Fruit fly (Drosophila melanogaster) whole organism, embryonic: ENCODE results near the gene CG10347.

Experiments used
- CG10267 ChIP-seq: fragments of 200-800 bp; sonication (Bioruptor generic); optimal IDR thresholded peaks from 2 replicates; lab custom pipeline; 2018; ENCODE audit warnings: missing biosample characterization, mild to moderate bottlenecking, missing genetic modification characterization, moderate library complexity
- CG10321 ChIP-seq: fragments of 200-800 bp; sonication (Bioruptor generic); IDR thresholded peaks from 2 replicates; pipeline ENCODE4 v1.3.6; 2022; ENCODE audit warnings: missing biosample characterization, missing genetic modification characterization
- CG11085 ChIP-seq: fragments of 200-800 bp; sonication (Bioruptor generic); IDR thresholded peaks from 2 replicates; pipeline ENCODE4 v1.3.6; 2022; ENCODE audit warnings: missing biosample characterization, missing genetic modification characterization
- CG12219 ChIP-seq: fragments of 200-800 bp; sonication (Bioruptor generic); optimal IDR thresholded peaks from 3 replicates; lab custom pipeline; 2018; ENCODE audit warnings: missing biosample characterization, mild to moderate bottlenecking, missing genetic modification characterization
- CG12942 ChIP-seq: fragments of 200-800 bp; sonication (Bioruptor generic); optimal IDR thresholded peaks from 3 replicates; lab custom pipeline; 2016; ENCODE audit warnings: missing biosample characterization, missing genetic modification characterization
- CG15601 ChIP-seq: fragments of 200-800 bp; sonication (Bioruptor generic); optimal IDR thresholded peaks from 3 replicates; lab custom pipeline; 2019; ENCODE audit warnings: missing biosample characterization, mild to moderate bottlenecking, missing genetic modification characterization, moderate library complexity
- CG17186 ChIP-seq: fragments of 200-800 bp; sonication (Bioruptor generic); optimal IDR thresholded peaks from 3 replicates; lab custom pipeline; 2017; ENCODE audit warnings: missing biosample characterization, missing genetic modification reagents, missing genetic modification characterization
- CG17568 ChIP-seq: fragments of 200-800 bp; sonication (Bioruptor generic); optimal IDR thresholded peaks from 2 replicates; lab custom pipeline; 2018; ENCODE audit warnings: missing biosample characterization, mild to moderate bottlenecking, missing genetic modification characterization, moderate library complexity
- CG2129 ChIP-seq: fragments of 200-800 bp; sonication (Bioruptor generic); IDR thresholded peaks from 2 replicates; pipeline ENCODE4 v1.3.6; 2022; ENCODE audit warnings: missing biosample characterization, missing genetic modification characterization; ENCODE audit not compliant: partially characterized antibody
- CG2199 ChIP-seq: fragments of 200-800 bp; sonication (Bioruptor generic); IDR thresholded peaks from 3 replicates; pipeline ENCODE4 v1.3.6; 2022; ENCODE audit warnings: missing biosample characterization, missing genetic modification characterization
- CG3281 ChIP-seq: fragments of 200-800 bp; sonication (Bioruptor generic); optimal IDR thresholded peaks from 3 replicates; lab custom pipeline; 2017; ENCODE audit warnings: missing biosample characterization, mild to moderate bottlenecking, missing genetic modification characterization
- CG4360 ChIP-seq: fragments of 200-800 bp; sonication (Bioruptor generic); IDR thresholded peaks from 2 replicates; pipeline ENCODE4 v1.3.6; 2022; ENCODE audit warnings: missing biosample characterization, missing genetic modification characterization
- CG4730 ChIP-seq: fragments of 200-800 bp; sonication (Bioruptor generic); IDR thresholded peaks from 2 replicates; pipeline ENCODE4 v1.3.6; 2022; ENCODE audit warnings: missing biosample characterization, missing genetic modification characterization
- CG7556 ChIP-seq: fragments of 200-800 bp; sonication (Bioruptor generic); optimal IDR thresholded peaks from 2 replicates; lab custom pipeline; 2017; ENCODE audit warnings: missing biosample characterization, mild to moderate bottlenecking, missing genetic modification characterization
- CG7963 ChIP-seq: fragments of 200-800 bp; sonication (Bioruptor generic); IDR thresholded peaks from 3 replicates; pipeline ENCODE4 v1.3.6; 2022; ENCODE audit warnings: missing biosample characterization, missing genetic modification characterization; ENCODE audit not compliant: partially characterized antibody
- CG8478 ChIP-seq: fragments of >200 bp; optimal IDR thresholded peaks from 2 replicates; lab custom pipeline; 2018
- CG9215 ChIP-seq: fragments of 200-800 bp; sonication (Bioruptor generic); IDR thresholded peaks from 2 replicates; pipeline ENCODE4 v1.3.6; 2022; ENCODE audit warnings: missing biosample characterization, missing genetic modification characterization
- Dip3 ChIP-seq: fragments of 200-800 bp; sonication (Bioruptor generic); optimal IDR thresholded peaks from 3 replicates; lab custom pipeline; 2016; ENCODE audit warnings: missing biosample characterization, missing genetic modification characterization
- Dll ChIP-seq: fragments of 200-800 bp; sonication (Bioruptor generic); IDR thresholded peaks from 4 replicates; pipeline ENCODE4 v1.3.6; 2022; ENCODE audit warnings: missing biosample characterization, missing genetic modification characterization; ENCODE audit not compliant: partially characterized antibody
- Doc2 ChIP-seq: fragments of 200-800 bp; sonication (Bioruptor generic); IDR thresholded peaks from 2 replicates; pipeline ENCODE4 v1.3.6; 2022; ENCODE audit warnings: missing biosample characterization, missing genetic modification characterization
- Dp ChIP-seq: fragments of 200-800 bp; sonication (Bioruptor generic); optimal IDR thresholded peaks from 2 replicates; lab custom pipeline; 2018; ENCODE audit warnings: missing biosample characterization, mild to moderate bottlenecking, missing genetic modification characterization, moderate library complexity
- HLH3B ChIP-seq: fragments of 200-800 bp; sonication (Bioruptor generic); IDR thresholded peaks from 2 replicates; pipeline ENCODE4 v1.3.6; 2022; ENCODE audit warnings: missing biosample characterization, missing genetic modification characterization
- HLH4C ChIP-seq: fragments of 200-800 bp; sonication (Bioruptor generic); IDR thresholded peaks from 3 replicates; pipeline ENCODE4 v1.3.6; 2022; ENCODE audit warnings: missing biosample characterization, missing genetic modification characterization; ENCODE audit not compliant: partially characterized antibody
- Hr78 ChIP-seq, 2 experiments: fragments of 200-800 bp in 1 of 2; fragments of >200 bp in 1 of 2; sonication (Bioruptor generic) in 1 of 2; optimal IDR thresholded peaks; 2 replicates each; lab custom pipeline; 2017 to 2019; ENCODE audit warnings: missing biosample characterization in 2 of 2, missing genetic modification characterization in 2 of 2, mild to moderate bottlenecking in 1 of 2, moderate library complexity in 1 of 2
- Kr ChIP-seq: fragments of 200-800 bp; sonication (Bioruptor generic); optimal IDR thresholded peaks from 2 replicates; lab custom pipeline; 2017; ENCODE audit warnings: missing biosample characterization, mild to moderate bottlenecking, missing genetic modification characterization
- NfI ChIP-seq: fragments of 200-800 bp; sonication (Bioruptor generic); optimal IDR thresholded peaks from 3 replicates; lab custom pipeline; 2018; ENCODE audit warnings: missing biosample characterization, mild to moderate bottlenecking, missing genetic modification characterization, moderate library complexity
- cas ChIP-seq: fragments of 200-800 bp; sonication (Bioruptor generic); IDR thresholded peaks from 2 replicates; pipeline ENCODE4 v1.3.6; 2022; ENCODE audit warnings: missing biosample characterization, missing genetic modification characterization
- caup ChIP-seq: fragments of 200-800 bp; sonication (Bioruptor generic); optimal IDR thresholded peaks from 3 replicates; lab custom pipeline; 2017; ENCODE audit warnings: missing biosample characterization, mild to moderate bottlenecking, missing genetic modification characterization, moderate library complexity; ENCODE audit not compliant: severe bottlenecking
- crp ChIP-seq, 2 experiments: fragments of 200-800 bp; sonication (Bioruptor generic); optimal IDR thresholded peaks; 2 replicates in 1 of 2; 3 replicates in 1 of 2; lab custom pipeline; 2017; ENCODE audit warnings: missing biosample characterization in 2 of 2, missing genetic modification characterization in 2 of 2, mild to moderate bottlenecking in 1 of 2, moderate library complexity in 1 of 2
- danr ChIP-seq: fragments of 200-800 bp; sonication (Bioruptor generic); IDR thresholded peaks from 2 replicates; pipeline ENCODE4 v1.3.6; 2022; ENCODE audit warnings: missing biosample characterization, missing genetic modification characterization
- dmrt99B ChIP-seq: fragments of 200-800 bp; sonication (Bioruptor generic); optimal IDR thresholded peaks from 2 replicates; lab custom pipeline; 2018; ENCODE audit warnings: missing biosample characterization, mild to moderate bottlenecking, missing genetic modification characterization, moderate library complexity
- emc ChIP-seq: fragments of 200-800 bp; sonication (Bioruptor generic); optimal IDR thresholded peaks from 2 replicates; lab custom pipeline; 2016; ENCODE audit warnings: missing biosample characterization, missing genetic modification characterization
- exex ChIP-seq: fragments of 200-800 bp; sonication (Bioruptor generic); optimal IDR thresholded peaks from 4 replicates; lab custom pipeline; 2018; ENCODE audit warnings: missing biosample characterization, mild to moderate bottlenecking, missing genetic modification characterization, moderate library complexity
- fd102C ChIP-seq: fragments of 200-800 bp; sonication (Bioruptor generic); optimal IDR thresholded peaks from 2 replicates; lab custom pipeline; 2018; ENCODE audit warnings: missing biosample characterization, mild to moderate bottlenecking, missing genetic modification characterization, moderate library complexity
- ftz-f1 ChIP-seq: fragments of 200-800 bp; sonication (Bioruptor generic); optimal IDR thresholded peaks from 2 replicates; lab custom pipeline; 2016; ENCODE audit warnings: missing biosample characterization, missing genetic modification characterization
- gfzf ChIP-seq: fragments of 200-800 bp; sonication (Bioruptor generic); optimal IDR thresholded peaks from 2 replicates; lab custom pipeline; 2016; ENCODE audit warnings: missing biosample characterization, mild to moderate bottlenecking, missing genetic modification characterization, moderate library complexity
- grn ChIP-seq: fragments of 200-800 bp; sonication (Bioruptor generic); optimal IDR thresholded peaks from 3 replicates; lab custom pipeline; 2017; ENCODE audit warnings: missing biosample characterization, missing genetic modification characterization
- ham ChIP-seq: fragments of 200-800 bp; sonication (Bioruptor generic); IDR thresholded peaks from 2 replicates; pipeline ENCODE4 v1.3.6; 2022; ENCODE audit warnings: missing biosample characterization, missing genetic modification characterization
- knrl ChIP-seq: fragments of 200-800 bp; sonication (Bioruptor generic); IDR thresholded peaks from 3 replicates; pipeline ENCODE4 v1.3.6; 2022; ENCODE audit warnings: missing biosample characterization, missing genetic modification characterization; ENCODE audit not compliant: partially characterized antibody
- mirr ChIP-seq: fragments of 200-800 bp; sonication (Bioruptor generic); optimal IDR thresholded peaks from 3 replicates; lab custom pipeline; 2018; ENCODE audit warnings: missing biosample characterization, mild to moderate bottlenecking, missing genetic modification characterization
- peb ChIP-seq: fragments of 200-800 bp; sonication (Bioruptor generic); IDR thresholded peaks from 2 replicates; pipeline ENCODE4 v1.3.6; 2022; ENCODE audit warnings: missing biosample characterization, missing genetic modification characterization
- sna ChIP-seq: fragments of 200-800 bp; sonication (Bioruptor generic); IDR thresholded peaks from 2 replicates; pipeline ENCODE4 v1.3.6; 2022; ENCODE audit warnings: missing biosample characterization, missing genetic modification characterization; ENCODE audit not compliant: partially characterized antibody
- zen ChIP-seq: fragments of 200-800 bp; sonication (Bioruptor generic); optimal IDR thresholded peaks from 3 replicates; lab custom pipeline; 2018; ENCODE audit warnings: missing biosample characterization, mild to moderate bottlenecking, missing genetic modification characterization, moderate library complexity

The CG10347 gene

DNA sequence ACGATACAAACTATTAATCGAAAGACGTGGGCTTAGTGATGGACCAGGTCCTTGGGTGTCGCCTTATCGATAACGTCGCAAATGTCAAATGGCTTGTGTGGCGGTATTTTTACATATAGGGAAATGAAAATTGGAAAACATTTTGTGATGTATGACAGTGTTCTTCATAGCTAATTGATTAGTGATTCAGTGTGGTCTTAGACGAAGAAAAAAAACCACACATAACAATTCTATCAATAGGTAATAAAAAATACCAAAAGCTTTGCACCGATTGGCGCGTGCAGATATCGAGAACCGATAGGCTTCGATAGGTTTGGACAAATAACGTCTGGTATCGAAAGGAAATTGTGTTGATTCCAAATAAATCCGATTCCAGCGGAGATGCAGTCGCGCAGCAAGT is 14.1 kb upstream of the CG10347 start, which contains the start of the genes Nrd1 and CG1847 (continued):
- peak; percentile 91 for TF ChIP-seq sna (GFP tag; lab: Robert Waterston, UW)
- TF ChIP-seq CG17186 (GFP tag; lab: Kevin White, UChicago): peak; percentile 48
- peak; percentile 46 for TF ChIP-seq Dp
- no peak for TF ChIP-seq zen (tag; lab: Kevin White, UChicago)
- peak; percentile 56 for TF ChIP-seq gfzf (GFP tag; lab: Kevin White, UChicago)
- peak; percentile 73 for TF ChIP-seq CG7963
- no peak for TF ChIP-seq CG15601
- no peak for TF ChIP-seq CG12942
- TF ChIP-seq Dll: peak; percentile 83; the same call in 3 of the 4 replicates
- no peak for TF ChIP-seq fd102C (GFP tag; lab: Kevin White, UChicago)
- no peak for TF ChIP-seq crp (GFP tag; optimal IDR thresholded peaks at IDR 0.05; lab: Kevin White, UChicago)
- no peak for TF ChIP-seq ham (GFP tag; lab: Robert Waterston, UW)
- no peak for TF ChIP-seq CG4730
- TF ChIP-seq cas (GFP tag; lab: Robert Waterston, UW): no peak
- TF ChIP-seq emc (GFP tag; lab: Kevin White, UChicago): no peak
- TF ChIP-seq Doc2: no peak
- no peak for TF ChIP-seq Hr78 (GFP tag; optimal IDR thresholded peaks at IDR 0.05; lab: Kevin White, UChicago)
- TF ChIP-seq CG17568 (GFP tag; lab: Kevin White, UChicago): no peak
- TF ChIP-seq HLH4C: peak; percentile 95
- TF ChIP-seq Kr: no peak
- no peak for TF ChIP-seq CG11085 (GFP tag; lab: Robert Waterston, UW)
- TF ChIP-seq HLH3B: no peak
- TF ChIP-seq CG7556 (GFP tag; lab: Kevin White, UChicago): no peak
- TF ChIP-seq CG10267: peak; percentile 37
- 0 out of 2 replicates have a peak, but pooled peaks have one; percentile 36 for TF ChIP-seq CG2129
- TF ChIP-seq dmrt99B: no peak
- TF ChIP-seq knrl: peak; percentile 62; the same call in 2 of the 3 replicates
- no peak for TF ChIP-seq danr (GFP tag; lab: Robert Waterston, UW)
- no peak for TF ChIP-seq NfI
- no peak for TF ChIP-seq CG3281 (GFP tag; lab: Kevin White, UChicago)
- TF ChIP-seq ftz-f1 (GFP tag; lab: Kevin White, UChicago): no peak
- TF ChIP-seq CG9215 (GFP tag; lab: Robert Waterston, UW): no peak
- TF ChIP-seq, all 482 proteins: peak for 58

DNA sequence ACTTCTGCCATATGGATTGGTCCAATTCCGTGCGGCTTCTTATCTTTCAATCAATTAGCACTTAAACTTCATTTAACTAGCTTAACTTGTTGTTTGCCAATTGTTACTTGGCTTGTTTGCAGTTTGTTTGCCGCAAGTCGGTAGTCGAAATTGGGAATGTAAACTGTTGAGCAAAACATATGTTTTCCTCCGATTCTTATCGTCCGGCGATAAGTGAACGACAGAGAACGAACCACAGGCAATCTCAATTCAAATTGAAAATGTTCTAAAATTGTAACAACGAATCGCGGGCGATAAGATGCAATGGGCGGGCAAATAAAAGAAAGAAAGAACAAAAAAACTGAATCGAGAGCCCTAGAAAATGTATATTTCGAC is 3.7 kb upstream of the CG10347 start:
- peak; percentile 51 for TF ChIP-seq exex
- peak; percentile 68 for TF ChIP-seq mirr (GFP tag; lab: Kevin White, UChicago)
- no peak for TF ChIP-seq CG4360 (GFP tag; lab: Robert Waterston, UW)
- 0 out of 3 replicates have a peak, but pooled peaks have one; percentile 21 for TF ChIP-seq CG2199 (GFP tag; lab: Robert Waterston, UW)
- no peak for TF ChIP-seq Dip3 (GFP tag; lab: Kevin White, UChicago)
- TF ChIP-seq caup (GFP tag; lab: Kevin White, UChicago): peak; percentile 59
- TF ChIP-seq CG12219 (GFP tag; lab: Kevin White, UChicago): no peak
- TF ChIP-seq CG8478: no peak
- no peak for TF ChIP-seq CG10321
- TF ChIP-seq peb (GFP tag; lab: Robert Waterston, UW): no peak
- peak; percentile 62 for TF ChIP-seq grn (GFP tag; lab: Kevin White, UChicago)
- TF ChIP-seq, all 482 proteins: peak for 5
